Worm (Caenorhabditis elegans) whole organism, L1 larva: ENCODE results near the gene srz-20.

Experiments
- alr-1 ChIP-seq: fragments of 200-800 bp; sonication (Bioruptor generic); optimal IDR thresholded peaks from 2 replicates; lab custom pipeline; 2018; ENCODE audit warnings: borderline replicate concordance, mild to moderate bottlenecking, missing genetic modification characterization, missing compliant biosample characterization
- ama-1 ChIP-seq: fragments of 150-350 bp; optimal IDR thresholded peaks from 2 replicates; lab custom pipeline; 2014
- ceh-8 ChIP-seq: fragments of 200-800 bp; sonication (Bioruptor generic); optimal IDR thresholded peaks from 2 replicates; lab custom pipeline; 2018; ENCODE audit warnings: mild to moderate bottlenecking, missing genetic modification characterization, moderate library complexity, missing compliant biosample characterization
- ceh-82 ChIP-seq, 3 experiments: fragments of 150-350 bp in 1 of 3; sonication (generic microtip) in 2 of 3; optimal IDR thresholded peaks; 2 replicates each; lab custom pipeline; 2014 to 2017; ENCODE audit warnings: missing biosample characterization in 3 of 3, missing genetic modification characterization in 3 of 3
- ceh-88 ChIP-seq: fragments of 200-800 bp; sonication (Bioruptor generic); IDR thresholded peaks from 2 replicates; pipeline ENCODE4 v1.3.6; 2022; ENCODE audit warnings: missing genetic modification characterization, missing compliant biosample characterization
- dpl-1 ChIP-seq, 3 experiments: fragments of 150-350 bp in 2 of 3; sonication (generic microtip) in 1 of 3; optimal IDR thresholded peaks; 2 replicates each; lab custom pipeline; 2014 to 2017; ENCODE audit warnings: missing biosample characterization in 3 of 3, missing genetic modification characterization in 3 of 3, missing genetic modification reagents in 3 of 3
- dsc-1 ChIP-seq: sonication (generic microtip); optimal IDR thresholded peaks from 2 replicates; lab custom pipeline; 2016; ENCODE audit warnings: mild to moderate bottlenecking, missing genetic modification characterization, missing compliant biosample characterization
- efl-1 ChIP-seq, 4 experiments: fragments of 150-350 bp; optimal IDR thresholded peaks in 3 of 4; peaks in 1 of 4; 1 replicate in 1 of 4; 2 replicates in 3 of 4; lab custom pipeline; 2014; ENCODE audit warnings: missing biosample characterization in 2 of 4, missing genetic modification characterization in 2 of 4, missing genetic modification reagents in 2 of 4
- efl-3 ChIP-seq: fragments of 200-800 bp; sonication (Bioruptor generic); optimal IDR thresholded peaks from 2 replicates; lab custom pipeline; 2018; ENCODE audit warnings: mild to moderate bottlenecking, missing genetic modification characterization, missing compliant biosample characterization
- egl-13 ChIP-seq: sonication (generic microtip); optimal IDR thresholded peaks from 2 replicates; lab custom pipeline; 2016; ENCODE audit warnings: missing genotype, missing genetic modification reagents, missing genetic modification characterization, missing compliant biosample characterization
- egl-27 ChIP-seq, 2 experiments: fragments of 150-350 bp in 1 of 2; sonication (generic microtip); optimal IDR thresholded peaks; 3 replicates each; lab custom pipeline; 2017 to 2018; ENCODE audit warnings: missing biosample characterization in 2 of 2, missing genetic modification characterization in 2 of 2, missing genetic modification reagents in 2 of 2
- elt-3 ChIP-seq, 6 experiments: fragments of 150-350 bp in 1 of 6; sonication (generic microtip); optimal IDR thresholded peaks; 2 replicates each; lab custom pipeline; 2017 to 2018; ENCODE audit warnings: missing biosample characterization in 6 of 6, missing genetic modification characterization in 6 of 6, inconsistent platforms in 1 of 6
- fkh-4 ChIP-seq: sonication (generic microtip); optimal IDR thresholded peaks from 2 replicates; lab custom pipeline; 2016; ENCODE audit warnings: missing compliant biosample characterization, missing genetic modification characterization, borderline replicate concordance
- fkh-8 ChIP-seq: sonication (generic microtip); optimal IDR thresholded peaks from 2 replicates; lab custom pipeline; 2016; ENCODE audit warnings: mild to moderate bottlenecking, missing genetic modification characterization, missing compliant biosample characterization
- fos-1 ChIP-seq: fragments of 150-350 bp; optimal IDR thresholded peaks from 2 replicates; lab custom pipeline; 2014; ENCODE audit warnings: missing biosample characterization, missing genetic modification characterization
- hpl-2 ChIP-seq: fragments of 150-350 bp; optimal IDR thresholded peaks from 2 replicates; lab custom pipeline; 2014; ENCODE audit warnings: missing biosample characterization, missing genetic modification reagents, missing genetic modification characterization
- irx-1 ChIP-seq: sonication (generic microtip); optimal IDR thresholded peaks from 2 replicates; lab custom pipeline; 2016; ENCODE audit warnings: missing genetic modification characterization, missing compliant biosample characterization
- lin-13 ChIP-seq: fragments of 150-350 bp; optimal IDR thresholded peaks from 2 replicates; lab custom pipeline; 2014; ENCODE audit warnings: missing biosample characterization, missing genetic modification reagents, missing genetic modification characterization
- lin-35 ChIP-seq, 2 experiments: fragments of 150-350 bp; optimal IDR thresholded peaks; 2 replicates each; lab custom pipeline; 2014; ENCODE audit warnings: missing biosample characterization in 2 of 2, missing genetic modification characterization in 2 of 2, missing genetic modification reagents in 2 of 2
- lsy-2 ChIP-seq, 2 experiments: fragments of 150-350 bp; optimal IDR thresholded peaks; 2 replicates each; lab custom pipeline; 2014; ENCODE audit warnings: missing biosample characterization in 2 of 2, missing genetic modification characterization in 2 of 2
- nhr-12 ChIP-seq: sonication (generic microtip); optimal IDR thresholded peaks from 2 replicates; lab custom pipeline; 2017; ENCODE audit warnings: missing biosample characterization, missing genetic modification characterization
- nhr-19 ChIP-seq: fragments of 200-800 bp; sonication (Bioruptor generic); conservative IDR thresholded peaks from 2 replicates; pipeline ENCODE4 v1.3.6; 2022; ENCODE audit warnings: missing genetic modification characterization, missing compliant biosample characterization
- nhr-237 ChIP-seq: fragments of 150-350 bp; optimal IDR thresholded peaks from 2 replicates; lab custom pipeline; 2014; ENCODE audit warnings: missing biosample characterization, missing genetic modification characterization
- nhr-84 ChIP-seq: sonication (generic microtip); optimal IDR thresholded peaks from 2 replicates; lab custom pipeline; 2017; ENCODE audit warnings: missing biosample characterization, missing genetic modification characterization
- nhr-85 ChIP-seq: sonication (generic microtip); peaks from one replicate; lab custom pipeline; 2016; ENCODE audit warnings: missing genetic modification characterization, inconsistent platforms, missing compliant biosample characterization
- nhr-90 ChIP-seq: sonication (generic microtip); optimal IDR thresholded peaks from 2 replicates; lab custom pipeline; 2016; ENCODE audit warnings: mild to moderate bottlenecking, missing genetic modification characterization, missing compliant biosample characterization; ENCODE audit not compliant: poor library complexity
- pag-3 ChIP-seq: sonication (generic microtip); optimal IDR thresholded peaks from 2 replicates; lab custom pipeline; 2017; ENCODE audit warnings: missing genetic modification characterization, mild to moderate bottlenecking, missing compliant biosample characterization, antibody characterized with exemption, borderline replicate concordance; ENCODE audit not compliant: insufficient read depth
- pax-3 ChIP-seq: fragments of 200-800 bp; sonication (Bioruptor generic); optimal IDR thresholded peaks from 2 replicates; lab custom pipeline; 2018; ENCODE audit warnings: mild to moderate bottlenecking, missing genetic modification characterization, moderate library complexity, missing compliant biosample characterization
- pqm-1 ChIP-seq: sonication (generic microtip); optimal IDR thresholded peaks from 3 replicates; lab custom pipeline; 2017; ENCODE audit warnings: missing biosample characterization, missing genetic modification characterization
- rnt-1 ChIP-seq: sonication (generic microtip); optimal IDR thresholded peaks from 2 replicates; lab custom pipeline; 2016; ENCODE audit warnings: mild to moderate bottlenecking, missing genetic modification characterization, moderate library complexity, missing compliant biosample characterization
- skn-1 ChIP-seq: fragments of 150-350 bp; optimal IDR thresholded peaks from 2 replicates; lab custom pipeline; 2014; ENCODE audit warnings: missing biosample characterization, missing genetic modification characterization
- swsn-7 ChIP-seq: sonication (generic microtip); optimal IDR thresholded peaks from 2 replicates; lab custom pipeline; 2016; ENCODE audit warnings: missing genetic modification characterization, missing compliant biosample characterization
- unc-130 ChIP-seq: fragments of 150-350 bp; optimal IDR thresholded peaks from 2 replicates; lab custom pipeline; 2017; ENCODE audit warnings: missing biosample characterization, missing genetic modification characterization, inconsistent platforms
- unc-30 ChIP-seq: sonication (generic microtip); optimal IDR thresholded peaks from 2 replicates; lab custom pipeline; 2017; ENCODE audit warnings: missing biosample characterization, missing genetic modification characterization
- unc-86 ChIP-seq: sonication (generic microtip); optimal IDR thresholded peaks from 2 replicates; lab custom pipeline; 2016; ENCODE audit warnings: missing genetic modification characterization, missing compliant biosample characterization
- vab-15 ChIP-seq: sonication (generic microtip); optimal IDR thresholded peaks from 2 replicates; lab custom pipeline; 2017; ENCODE audit warnings: missing genotype, mild to moderate bottlenecking, missing genetic modification characterization, missing compliant biosample characterization
- zip-4 ChIP-seq: fragments of 200-800 bp; sonication (Bioruptor generic); optimal IDR thresholded peaks from 2 replicates; lab custom pipeline; 2018; ENCODE audit warnings: mild to moderate bottlenecking, missing genetic modification characterization, moderate library complexity, missing compliant biosample characterization
- ztf-4 ChIP-seq: fragments of 150-350 bp; optimal IDR thresholded peaks from 2 replicates; lab custom pipeline; 2014; ENCODE audit warnings: missing biosample characterization, missing genetic modification characterization

Gene srz-20

ce11 chrIV:3899719-3900554 is 15.5 kb upstream of the srz-20 start, which contains the start of gene srz-62 (continued):
- TF ChIP-seq fos-1 (tag; lab: Kevin White, UChicago) (no peak), nhr-84 (tag; lab: Kevin White, UChicago) (no peak), unc-130 (no peak), efl-1 (optimal IDR thresholded peaks at IDR 0.05; lab: Kevin White, UChicago) (no peak), efl-1 (GFP tag; optimal IDR thresholded peaks at IDR 0.05 in 1 of 2; lab: Kevin White, UChicago) (peak in 1 of 2 experiments; percentile 78), lin-13 (no peak), egl-27 (tag; optimal IDR thresholded peaks at IDR 0.05; lab: Kevin White, UChicago) (peak in 1 of 2 experiments; percentile 23), alr-1 (no peak), skn-1 (tag; lab: Kevin White, UChicago) (no peak), nhr-90 (peak; percentile 40), egl-13 (tag; lab: Kevin White, UChicago) (peak; percentile 43), pqm-1 (peak; percentile 100), dsc-1 (tag; lab: Kevin White, UChicago) (no peak), lin-35 (GFP tag; optimal IDR thresholded peaks at IDR 0.05; lab: Kevin White, UChicago) (peak in 1 of 2 experiments; percentile 56)

ce11 chrIV:3902955-3903354 is 12.4 kb upstream of the srz-20 start, which contains the start of gene F56D6.6:
F56D6.6 (plus strand) TSS chrIV:3903255.
- TF ChIP-seq lin-35 (GFP tag; optimal IDR thresholded peaks at IDR 0.05; lab: Kevin White, UChicago) (no peak), nhr-19 (no peak), fkh-4 (tag; lab: Kevin White, UChicago) (no peak)

ce11 chrIV:3904620-3905019 is 10.8 kb upstream of the srz-20 start, which contains the start of gene F56D6.21:
F56D6.21 (plus strand) TSS chrIV:3904920.
- TF ChIP-seq nhr-19 (no peak), fkh-8 (tag; lab: Kevin White, UChicago) (no peak), ceh-8 (no peak), nhr-237 (tag; lab: Kevin White, UChicago) (no peak), lin-35 (GFP tag; optimal IDR thresholded peaks at IDR 0.05; lab: Kevin White, UChicago) (no peak), fkh-4 (tag; lab: Kevin White, UChicago) (no peak), ceh-88 (GFP tag; lab: Robert Waterston, UW) (no peak), zip-4 (no peak)

DNA sequence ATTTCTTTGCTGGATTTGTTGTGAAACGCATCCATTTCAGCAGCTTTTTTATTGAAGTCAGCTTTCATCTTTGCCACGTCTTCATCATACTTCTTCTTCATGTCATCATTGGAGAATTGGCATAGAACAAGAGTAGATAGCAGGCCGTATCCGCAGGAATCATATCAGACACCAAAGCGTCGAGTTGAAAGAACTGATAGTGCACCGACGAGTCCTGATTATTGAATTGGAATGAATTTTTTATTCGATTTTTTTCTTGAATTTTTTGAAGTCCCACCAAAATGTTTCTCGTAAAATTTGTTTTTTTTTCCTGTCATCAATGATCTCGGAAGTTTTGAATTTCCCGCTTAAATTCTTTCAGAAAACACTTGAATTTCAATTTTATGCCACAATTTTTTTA is 9.0 kb upstream of the srz-20 start, which contains the start of gene F56D6.11:
Gene F56D6.11 (minus strand): TSS at position 101 of the 400 bp plus-strand sequence.
- TF ChIP-seq pax-3 (tag; lab: Kevin White, UChicago) (no peak), fkh-4 (tag; lab: Kevin White, UChicago) (no peak), alr-1 (no peak), pag-3 (tag; lab: Kevin White, UChicago) (no peak), swsn-7 (tag; lab: Kevin White, UChicago) (no peak), nhr-85 (tag; lab: Kevin White, UChicago) (no peak), irx-1 (tag; lab: Kevin White, UChicago) (no peak), skn-1 (tag; lab: Kevin White, UChicago) (no peak), efl-1 (optimal IDR thresholded peaks at IDR 0.05; lab: Kevin White, UChicago) (no peak), efl-1 (GFP tag; optimal IDR thresholded peaks at IDR 0.05 in 1 of 2; lab: Kevin White, UChicago) (no peak), unc-130 (no peak), efl-3 (GFP tag; lab: Kevin White, UChicago) (no peak), nhr-84 (tag; lab: Kevin White, UChicago) (no peak), elt-3 (tag; optimal IDR thresholded peaks at IDR 0.05; lab: Kevin White, UChicago) (no peak)

- TF ChIP-seq ama-1 (lab: Kevin White, UChicago) (no peak), efl-1 (optimal IDR thresholded peaks at IDR 0.05; lab: Kevin White, UChicago) (no peak), efl-1 (GFP tag; optimal IDR thresholded peaks at IDR 0.05 in 1 of 2; lab: Kevin White, UChicago) (no peak), nhr-12 (tag; lab: Kevin White, UChicago) (no peak), lsy-2 (tag; optimal IDR thresholded peaks at IDR 0.05; lab: Kevin White, UChicago) (no peak), irx-1 (tag; lab: Kevin White, UChicago) (no peak), ceh-88 (GFP tag; lab: Robert Waterston, UW) (no peak), pag-3 (tag; lab: Kevin White, UChicago) (no peak), vab-15 (tag; lab: Kevin White, UChicago) (no peak), rnt-1 (no peak), ztf-4 (no peak), unc-30 (no peak), unc-86 (tag; lab: Kevin White, UChicago) (no peak), hpl-2 (GFP tag; lab: Kevin White, UChicago) (no peak), ceh-82 (tag; optimal IDR thresholded peaks at IDR 0.05; lab: Kevin White, UChicago) (no peak), dpl-1 (GFP tag; optimal IDR thresholded peaks at IDR 0.05; lab: Kevin White, UChicago) (no peak)
Measured at ce11 chrIV:3907506-3908188, 7.7 kb upstream of the srz-20 start, which contains the start of the genes F56D6.22 and F56D6.12. F56D6.22 (minus strand) TSS chrIV:3907606. F56D6.12 (plus strand) TSS chrIV:3908138.
